Fruit fly (Drosophila melanogaster) ovary, adult (tissue): ENCODE results near the gene CG43446.

Source experiments
- CG17801 ChIP-seq: fragments of 200-800 bp; optimal IDR thresholded peaks from 2 replicates; lab custom pipeline; 2019; ENCODE audit warnings: missing biosample characterization, mild to moderate bottlenecking, missing genetic modification characterization, moderate library complexity; ENCODE audit not compliant: partially characterized antibody

The CG43446 gene

dm6 chr3R:20949749-20950676, 37.7 kb downstream of the CG43446 start:
- no peak for TF ChIP-seq CG17801 (GFP tag; lab: Kevin White, UChicago)

dm6 chr3R:20949175-20949748, 38.5 kb downstream of the CG43446 start:
- TF ChIP-seq CG17801 (GFP tag; lab: Kevin White, UChicago), result no peak

dm6 chr3R:20948448-20949174, 39.1 kb downstream of the CG43446 start, which contains the start of gene Atpalpha:
Atpalpha (plus strand) TSS chr3R:20948714.
- TF ChIP-seq CG17801 (GFP tag; lab: Kevin White, UChicago), result no peak

dm6 chr3R:20947991-20948407, 39.7 kb downstream of the CG43446 start:
- TF ChIP-seq CG17801 (GFP tag; lab: Kevin White, UChicago), result no peak

dm6 chr3R:20946774-20947173, 41.0 kb downstream of the CG43446 start:
- no peak for TF ChIP-seq CG17801 (GFP tag; lab: Kevin White, UChicago)

dm6 chr3R:20945463-20945862, 42.3 kb downstream of the CG43446 start, which contains the start of gene CG31191:
CG31191 (minus strand) TSS chr3R:20945530.
- no peak for TF ChIP-seq CG17801 (GFP tag; lab: Kevin White, UChicago)
